Fruit fly (Drosophila melanogaster) whole organism, embryonic: ENCODE measurements around the gene CG7601.

ENCODE experiments used
- CG11504 ChIP-seq: fragments of 200-800 bp; sonication (Bioruptor generic); optimal IDR thresholded peaks from 3 replicates; lab custom pipeline; 2019; ENCODE audit warnings: missing biosample characterization, mild to moderate bottlenecking, missing genetic modification characterization, moderate library complexity
- CG1647 ChIP-seq: fragments of 200-800 bp; sonication (Bioruptor generic); optimal IDR thresholded peaks from 3 replicates; lab custom pipeline; 2016; ENCODE audit warnings: missing biosample characterization, missing genetic modification characterization
- CG17328 ChIP-seq: fragments of 200-800 bp; sonication (Bioruptor generic); IDR thresholded peaks from 2 replicates; pipeline ENCODE4 v1.3.6; 2022; ENCODE audit warnings: missing biosample characterization, missing genetic modification characterization
- CG17802 ChIP-seq: fragments of 200-800 bp; sonication (Bioruptor generic); optimal IDR thresholded peaks from 2 replicates; lab custom pipeline; 2018; ENCODE audit warnings: missing biosample characterization, mild to moderate bottlenecking, missing genetic modification characterization, moderate library complexity
- CG2889 ChIP-seq: fragments of 200-800 bp; sonication (Bioruptor generic); IDR thresholded peaks from 3 replicates; pipeline ENCODE4 v1.3.6; 2022; ENCODE audit warnings: missing biosample characterization, missing genetic modification characterization
- CG30403 ChIP-seq: fragments of 200-800 bp; sonication (Bioruptor generic); optimal IDR thresholded peaks from 3 replicates; lab custom pipeline; 2016; ENCODE audit warnings: missing biosample characterization, missing genetic modification characterization
- CG31224 ChIP-seq: fragments of 200-800 bp; sonication (Bioruptor generic); IDR thresholded peaks from 2 replicates; pipeline ENCODE4 v1.3.6; 2022; ENCODE audit warnings: missing biosample characterization, missing genetic modification characterization
- CG31388 ChIP-seq: fragments of 200-800 bp; sonication (Bioruptor generic); optimal IDR thresholded peaks from 2 replicates; lab custom pipeline; 2016; ENCODE audit warnings: missing biosample characterization, missing genetic modification characterization
- CG33213 ChIP-seq: fragments of 200-800 bp; sonication (Bioruptor generic); optimal IDR thresholded peaks from 3 replicates; lab custom pipeline; 2016; ENCODE audit warnings: missing biosample characterization, missing genetic modification characterization
- CG4282 ChIP-seq: fragments of 200-800 bp; sonication (Bioruptor generic); optimal IDR thresholded peaks from 2 replicates; lab custom pipeline; 2016; ENCODE audit warnings: missing biosample characterization, missing genetic modification characterization
- CG6272 ChIP-seq: fragments of 200-800 bp; sonication (Bioruptor generic); IDR thresholded peaks from 2 replicates; pipeline ENCODE4 v1.3.6; 2022; ENCODE audit warnings: missing biosample characterization, missing genetic modification characterization
- CG7839 ChIP-seq: fragments of 200-800 bp; sonication (Bioruptor generic); optimal IDR thresholded peaks from 3 replicates; lab custom pipeline; 2018; ENCODE audit warnings: missing biosample characterization, mild to moderate bottlenecking, missing genetic modification characterization, moderate library complexity
- CHES-1-like ChIP-seq: fragments of 200-800 bp; sonication (Bioruptor generic); optimal IDR thresholded peaks from 2 replicates; lab custom pipeline; 2016; ENCODE audit warnings: missing biosample characterization, missing genetic modification characterization
- Dref ChIP-seq: fragments of 200-800 bp; sonication (Bioruptor generic); IDR thresholded peaks from 2 replicates; pipeline ENCODE4 v1.3.6; 2022; ENCODE audit warnings: missing biosample characterization, missing genetic modification characterization
- Drgx ChIP-seq: fragments of 200-800 bp; sonication (Bioruptor generic); IDR thresholded peaks from 2 replicates; pipeline ENCODE4 v1.3.6; 2022; ENCODE audit warnings: missing biosample characterization, missing genetic modification characterization
- Fer3 ChIP-seq: fragments of 200-800 bp; sonication (Bioruptor generic); optimal IDR thresholded peaks from 2 replicates; lab custom pipeline; 2018; ENCODE audit warnings: missing biosample characterization, mild to moderate bottlenecking, missing genetic modification characterization, moderate library complexity
- Gsc ChIP-seq: fragments of 200-800 bp; sonication (Bioruptor generic); IDR thresholded peaks from 2 replicates; pipeline ENCODE4 v1.3.6; 2022; ENCODE audit warnings: missing biosample characterization, missing genetic modification characterization
- H2.0 ChIP-seq: fragments of 200-800 bp; sonication (Bioruptor generic); IDR thresholded peaks from 2 replicates; pipeline ENCODE4 v1.3.6; 2022; ENCODE audit warnings: missing biosample characterization, missing genetic modification characterization
- HLH3B ChIP-seq: fragments of 200-800 bp; sonication (Bioruptor generic); IDR thresholded peaks from 2 replicates; pipeline ENCODE4 v1.3.6; 2022; ENCODE audit warnings: missing biosample characterization, missing genetic modification characterization
- Hmr ChIP-seq: fragments of 200-800 bp; sonication (Bioruptor generic); optimal IDR thresholded peaks from 3 replicates; lab custom pipeline; 2017; ENCODE audit warnings: mild to moderate bottlenecking, missing biosample characterization, missing genetic modification reagents, missing genetic modification characterization
- Hr3 ChIP-seq: fragments of 200-800 bp; sonication (Bioruptor generic); optimal IDR thresholded peaks from 3 replicates; lab custom pipeline; 2016; ENCODE audit warnings: missing biosample characterization, missing genetic modification characterization
- Hr51 ChIP-seq, 2 experiments: fragments of 200-800 bp; sonication (Bioruptor generic); optimal IDR thresholded peaks; 2 replicates in 1 of 2; 3 replicates in 1 of 2; lab custom pipeline; 2016 to 2018; ENCODE audit warnings: missing biosample characterization in 2 of 2, missing genetic modification characterization in 2 of 2, mild to moderate bottlenecking in 1 of 2, moderate library complexity in 1 of 2
- Hr78 ChIP-seq, 2 experiments: fragments of 200-800 bp in 1 of 2; fragments of >200 bp in 1 of 2; sonication (Bioruptor generic) in 1 of 2; optimal IDR thresholded peaks; 2 replicates each; lab custom pipeline; 2017 to 2019; ENCODE audit warnings: missing biosample characterization in 2 of 2, missing genetic modification characterization in 2 of 2, mild to moderate bottlenecking in 1 of 2, moderate library complexity in 1 of 2
- Lim3 ChIP-seq: fragments of 200-800 bp; sonication (Bioruptor generic); IDR thresholded peaks from 2 replicates; pipeline ENCODE4 v1.3.6; 2022; ENCODE audit warnings: missing biosample characterization, missing genetic modification characterization
- Lpt ChIP-seq: fragments of >200 bp; optimal IDR thresholded peaks from 2 replicates; lab custom pipeline; 2018; ENCODE audit warnings: missing biosample characterization, missing genetic modification characterization
- Meics ChIP-seq: fragments of 200-800 bp; sonication (Bioruptor generic); optimal IDR thresholded peaks from 2 replicates; lab custom pipeline; 2017; ENCODE audit warnings: missing biosample characterization, mild to moderate bottlenecking, missing genetic modification characterization
- NC2β ChIP-seq: fragments of 200-800 bp; sonication (Bioruptor generic); optimal IDR thresholded peaks from 2 replicates; lab custom pipeline; 2016; ENCODE audit warnings: missing biosample characterization, missing genetic modification characterization
- Oaz ChIP-seq: fragments of 200-800 bp; sonication (Bioruptor generic); IDR thresholded peaks from 2 replicates; pipeline ENCODE4 v1.3.6; 2022; ENCODE audit warnings: missing biosample characterization, missing genetic modification characterization
- Oli ChIP-seq: fragments of 200-800 bp; sonication (Bioruptor generic); optimal IDR thresholded peaks from 2 replicates; lab custom pipeline; 2018; ENCODE audit warnings: missing biosample characterization, mild to moderate bottlenecking, missing genetic modification characterization, moderate library complexity
- Spps ChIP-seq: fragments of 200-800 bp; sonication (Bioruptor generic); optimal IDR thresholded peaks from 2 replicates; lab custom pipeline; 2018; ENCODE audit warnings: missing biosample characterization, mild to moderate bottlenecking, missing genetic modification characterization
- Stat92E ChIP-seq, 3 experiments: fragments of >200 bp in 2 of 3; fragments of 200-800 bp in 1 of 3; sonication (Bioruptor generic) in 1 of 3; optimal IDR thresholded peaks; 2 replicates each; lab custom pipeline; 2017 to 2019; ENCODE audit warnings: missing biosample characterization in 3 of 3, missing genetic modification characterization in 3 of 3, mild to moderate bottlenecking in 1 of 3, moderate library complexity in 1 of 3
- chn ChIP-seq: fragments of 200-800 bp; sonication (Bioruptor generic); optimal IDR thresholded peaks from 2 replicates; lab custom pipeline; 2016; ENCODE audit warnings: missing biosample characterization, missing genetic modification characterization
- dmrt99B ChIP-seq: fragments of 200-800 bp; sonication (Bioruptor generic); optimal IDR thresholded peaks from 2 replicates; lab custom pipeline; 2018; ENCODE audit warnings: missing biosample characterization, mild to moderate bottlenecking, missing genetic modification characterization, moderate library complexity
- dpn ChIP-seq, 2 experiments: fragments of 200-800 bp; sonication (Bioruptor generic); optimal IDR thresholded peaks; 3 replicates each; lab custom pipeline; 2016; ENCODE audit warnings: missing biosample characterization in 2 of 2, missing genetic modification characterization in 2 of 2
- dysf ChIP-seq: fragments of 200-800 bp; sonication (Bioruptor generic); IDR thresholded peaks from 3 replicates; pipeline ENCODE4 v1.3.6; 2022; ENCODE audit warnings: missing biosample characterization, missing genetic modification characterization
- gcm ChIP-seq: fragments of 200-800 bp; sonication (Bioruptor generic); optimal IDR thresholded peaks from 2 replicates; lab custom pipeline; 2019; ENCODE audit warnings: missing biosample characterization, mild to moderate bottlenecking, missing genetic modification characterization, moderate library complexity
- gem ChIP-seq: fragments of 200-800 bp; sonication (Bioruptor generic); optimal IDR thresholded peaks from 2 replicates; lab custom pipeline; 2019; ENCODE audit warnings: missing biosample characterization, mild to moderate bottlenecking, missing genetic modification characterization, moderate library complexity
- gsb ChIP-seq: fragments of 200-800 bp; sonication (Bioruptor generic); IDR thresholded peaks from 2 replicates; pipeline ENCODE4 v1.3.6; 2022; ENCODE audit warnings: missing biosample characterization, missing genetic modification characterization
- gt ChIP-seq: fragments of 200-800 bp; sonication (Bioruptor generic); IDR thresholded peaks from 2 replicates; pipeline ENCODE4 v1.3.6; 2022; ENCODE audit warnings: missing biosample characterization, missing genetic modification characterization
- her ChIP-seq: fragments of 200-800 bp; sonication (Bioruptor generic); optimal IDR thresholded peaks from 2 replicates; lab custom pipeline; 2016; ENCODE audit warnings: missing biosample characterization, missing genetic modification characterization
- hkb ChIP-seq, 2 experiments: fragments of 200-800 bp in 1 of 2; fragments of >200 bp in 1 of 2; sonication (Bioruptor generic) in 1 of 2; IDR thresholded peaks in 1 of 2; optimal IDR thresholded peaks in 1 of 2; 2 replicates each; pipeline versions ENCODE4 v1.3.6 to Lab custom; 2017 to 2022; ENCODE audit warnings: missing biosample characterization in 1 of 2, missing genetic modification characterization in 1 of 2
- ken ChIP-seq: fragments of 200-800 bp; sonication (Bioruptor generic); IDR thresholded peaks from 3 replicates; pipeline ENCODE4 v1.3.6; 2022; ENCODE audit warnings: missing biosample characterization, missing genetic modification characterization
- nom ChIP-seq: fragments of 200-800 bp; sonication (Bioruptor generic); optimal IDR thresholded peaks from 2 replicates; lab custom pipeline; 2017; ENCODE audit warnings: missing biosample characterization, missing genetic modification characterization, mild to moderate bottlenecking, moderate library complexity, missing genetic modification reagents
- pfk ChIP-seq: fragments of 200-800 bp; sonication (Bioruptor generic); optimal IDR thresholded peaks from 2 replicates; lab custom pipeline; 2018; ENCODE audit warnings: missing biosample characterization, mild to moderate bottlenecking, missing genetic modification characterization, moderate library complexity
- pnt ChIP-seq: fragments of 200-800 bp; sonication (Bioruptor generic); optimal IDR thresholded peaks from 3 replicates; lab custom pipeline; 2016; ENCODE audit warnings: missing biosample characterization, missing genetic modification characterization
- row ChIP-seq: fragments of 200-800 bp; sonication (Bioruptor generic); IDR thresholded peaks from 3 replicates; pipeline ENCODE4 v1.3.6; 2022; ENCODE audit warnings: missing biosample characterization, missing genetic modification characterization
- slp2 ChIP-seq: fragments of 200-800 bp; sonication (Bioruptor generic); optimal IDR thresholded peaks from 2 replicates; lab custom pipeline; 2016; ENCODE audit warnings: missing biosample characterization, missing genetic modification characterization
- tgo ChIP-seq: fragments of 200-800 bp; sonication (Bioruptor generic); IDR thresholded peaks from 3 replicates; pipeline ENCODE4 v1.3.6; 2022; ENCODE audit warnings: missing biosample characterization, missing genetic modification characterization
- vvl ChIP-seq: fragments of 200-800 bp; sonication (Bioruptor generic); IDR thresholded peaks from 2 replicates; pipeline ENCODE4 v1.3.6; 2022; ENCODE audit warnings: missing biosample characterization, missing genetic modification characterization
- yki ChIP-seq: fragments of >200 bp; optimal IDR thresholded peaks from 3 replicates; lab custom pipeline; 2018

Gene CG7601

dm6 chr3R:29758129-29758733 is 21.7 kb upstream of the CG7601 start:
- TF ChIP-seq Hr78 (GFP tag; optimal IDR thresholded peaks at IDR 0.05; lab: Kevin White, UChicago) (no peak), CG11504 (peak; percentile 31), chn (no peak), CHES-1-like (GFP tag; lab: Kevin White, UChicago) (no peak), gsb (no peak), Lim3 (GFP tag; lab: Robert Waterston, UW) (no peak), CG4282 (GFP tag; lab: Kevin White, UChicago) (no peak), CG6272 (GFP tag; lab: Robert Waterston, UW) (no peak), H2.0 (GFP tag; lab: Robert Waterston, UW) (0 out of 2 replicates have a peak, but pooled peaks have one; percentile 18), yki (lab: Kevin White, UChicago) (no peak), vvl (peak; percentile 49; the same call in 1 of the 2 replicates), CG33213 (GFP tag; lab: Kevin White, UChicago) (no peak), dpn (GFP tag; optimal IDR thresholded peaks at IDR 0.05; lab: Kevin White, UChicago) (no peak), Stat92E (GFP tag; optimal IDR thresholded peaks at IDR 0.05; lab: Kevin White, UChicago) (no peak), Fer3 (tag; lab: Kevin White, UChicago) (no peak), Hr51 (GFP tag; optimal IDR thresholded peaks at IDR 0.05; lab: Kevin White, UChicago) (peak in 1 of 2 experiments; percentile 39), CG17802 (tag; lab: Kevin White, UChicago) (no peak), pfk (GFP tag; lab: Kevin White, UChicago) (no peak), Spps (no peak), Lpt (GFP tag; lab: Kevin White, UChicago) (no peak), CG30403 (GFP tag; lab: Kevin White, UChicago) (peak; percentile 31), pnt (GFP tag; lab: Kevin White, UChicago) (no peak), Hr3 (GFP tag; lab: Kevin White, UChicago) (no peak), CG17328 (GFP tag; lab: Robert Waterston, UW) (0 out of 2 replicates have a peak, but pooled peaks have one; percentile 35), Hmr (GFP tag; lab: Kevin White, UChicago) (no peak), dmrt99B (tag; lab: Kevin White, UChicago) (peak; percentile 11), Drgx (GFP tag; lab: Robert Waterston, UW) (peak; percentile 78), NC2β (no peak), Gsc (GFP tag; lab: Robert Waterston, UW) (no peak), hkb (optimal IDR thresholded peaks at IDR 0.05; lab: Kevin White, UChicago) (no peak), hkb (GFP tag; IDR thresholded peaks at IDR 0.05; lab: Robert Waterston, UW) (0 out of 2 replicates have a peak, but pooled peaks have one; percentile 20), CG7839 (peak; percentile 33), Oli (tag; lab: Kevin White, UChicago) (no peak), tgo (peak; percentile 25; the same call in 1 of the 3 replicates), ken (GFP tag; lab: Robert Waterston, UW) (no peak), gt (GFP tag; lab: Robert Waterston, UW) (no peak), row (GFP tag; lab: Robert Waterston, UW) (peak; percentile 53), HLH3B (GFP tag; lab: Robert Waterston, UW) (peak; percentile 22; the same call in 1 of the 2 replicates), Dref (GFP tag; lab: Robert Waterston, UW) (0 out of 2 replicates have a peak, but pooled peaks have one; percentile 18), gcm (GFP tag; lab: Kevin White, UChicago) (no peak), slp2 (GFP tag; lab: Kevin White, UChicago) (no peak), Meics (GFP tag; lab: Kevin White, UChicago) (no peak), dysf (0 out of 3 replicates have a peak, but pooled peaks have one; percentile 8), CG31224 (GFP tag; lab: Robert Waterston, UW) (no peak), Oaz (GFP tag; lab: Robert Waterston, UW) (0 out of 2 replicates have a peak, but pooled peaks have one; percentile 25), her (GFP tag; lab: Kevin White, UChicago) (no peak), gem (tag; lab: Kevin White, UChicago) (peak; percentile 43), CG1647 (no peak), nom (GFP tag; lab: Kevin White, UChicago) (no peak), CG31388 (GFP tag; lab: Kevin White, UChicago) (no peak), CG2889 (GFP tag; lab: Robert Waterston, UW) (no peak)
